Worm (Caenorhabditis elegans): ENCODE measurements around the gene fat-2.

The fat-2 gene

ce11 chrIV:13323823-13324359 is at the start of gene fat-2:
TSS of gene fat-2 (plus strand) at chrIV:13323873.
- no peak for TF ChIP-seq unc-62 (GFP tag; optimal IDR thresholded peaks at IDR 0.05)

ce11 chrIV:13282778-13283177 is 40.9 kb upstream of the fat-2 start, which contains the start of gene cpsf-3:
TSS of gene cpsf-3 (minus strand) at chrIV:13282878.
- TF ChIP-seq unc-62 (GFP tag; optimal IDR thresholded peaks at IDR 0.05) = no peak

- no peak for TF ChIP-seq unc-62 (GFP tag; optimal IDR thresholded peaks at IDR 0.05)
Measured at ce11 chrIV:13289321-13289720, 34.4 kb upstream of the fat-2 start, which contains the start of gene Y67H2A.10. TSS of gene Y67H2A.10 (minus strand) at chrIV:13289504.

ce11 chrIV:13290239-13290638 is 33.4 kb upstream of the fat-2 start:
- no peak for TF ChIP-seq unc-62 (GFP tag; optimal IDR thresholded peaks at IDR 0.05)

- TF ChIP-seq unc-62 (GFP tag; optimal IDR thresholded peaks at IDR 0.05) = no peak
Measured at ce11 chrIV:13297746-13298145, 25.9 kb upstream of the fat-2 start, which contains the start of the genes Y67H2A.2 and micu-1. TSS of gene Y67H2A.2 (minus strand) at chrIV:13297819. TSS of gene micu-1 (plus strand) at chrIV:13297926.

ce11 chrIV:13299648-13300047 is 24.0 kb upstream of the fat-2 start:
- TF ChIP-seq unc-62 (GFP tag; optimal IDR thresholded peaks at IDR 0.05) = no peak

- no peak for TF ChIP-seq unc-62 (GFP tag; optimal IDR thresholded peaks at IDR 0.05)
Measured at ce11 chrIV:13300109-13300508, 23.6 kb upstream of the fat-2 start, which contains the start of gene kdp-1. TSS of gene kdp-1 (plus strand) at chrIV:13300188.

- TF ChIP-seq unc-62 (GFP tag; optimal IDR thresholded peaks at IDR 0.05) = no peak
Measured at ce11 chrIV:13300591-13300990, 23.1 kb upstream of the fat-2 start, which contains the start of gene csn-6. TSS of gene csn-6 (plus strand) at chrIV:13300824.

ce11 chrIV:13303442-13303841 is 20.2 kb upstream of the fat-2 start, which contains the start of gene Y67H2A.7:
TSS of gene Y67H2A.7 (plus strand) at chrIV:13303742.
- no peak for TF ChIP-seq unc-62 (GFP tag; optimal IDR thresholded peaks at IDR 0.05)

ce11 chrIV:13304786-13305185 is 18.9 kb upstream of the fat-2 start:
- TF ChIP-seq unc-62 (GFP tag; optimal IDR thresholded peaks at IDR 0.05) = no peak

ce11 chrIV:13309636-13310035 is 14.0 kb upstream of the fat-2 start:
- TF ChIP-seq unc-62 (GFP tag; optimal IDR thresholded peaks at IDR 0.05) = no peak

ce11 chrIV:13311331-13312034 is 12.2 kb upstream of the fat-2 start:
- TF ChIP-seq unc-62 (GFP tag; optimal IDR thresholded peaks at IDR 0.05) = no peak

- no peak for TF ChIP-seq unc-62 (GFP tag; optimal IDR thresholded peaks at IDR 0.05)
Measured at ce11 chrIV:13313156-13313555, 10.5 kb upstream of the fat-2 start.

- TF ChIP-seq unc-62 (GFP tag; optimal IDR thresholded peaks at IDR 0.05) = no peak
Measured at ce11 chrIV:13314181-13314580, 9.5 kb upstream of the fat-2 start.

- no peak for TF ChIP-seq unc-62 (GFP tag; optimal IDR thresholded peaks at IDR 0.05)
Measured at ce11 chrIV:13315344-13315743, 8.3 kb upstream of the fat-2 start, which contains the start of gene fat-1. TSS of gene fat-1 (plus strand) at chrIV:13315644.

ce11 chrIV:13318773-13319172 is 4.9 kb upstream of the fat-2 start:
- no peak for TF ChIP-seq unc-62 (GFP tag; optimal IDR thresholded peaks at IDR 0.05)

Data from whole organism, dauer.